Fruit fly (Drosophila melanogaster) ovary, adult (tissue): ENCODE results near the gene cd.

Source experiments
- CG17801 ChIP-seq: fragments of 200-800 bp; optimal IDR thresholded peaks from 2 replicates; lab custom pipeline; 2019; ENCODE audit warnings: missing biosample characterization, mild to moderate bottlenecking, missing genetic modification characterization, moderate library complexity; ENCODE audit not compliant: partially characterized antibody

Gene cd

DNA sequence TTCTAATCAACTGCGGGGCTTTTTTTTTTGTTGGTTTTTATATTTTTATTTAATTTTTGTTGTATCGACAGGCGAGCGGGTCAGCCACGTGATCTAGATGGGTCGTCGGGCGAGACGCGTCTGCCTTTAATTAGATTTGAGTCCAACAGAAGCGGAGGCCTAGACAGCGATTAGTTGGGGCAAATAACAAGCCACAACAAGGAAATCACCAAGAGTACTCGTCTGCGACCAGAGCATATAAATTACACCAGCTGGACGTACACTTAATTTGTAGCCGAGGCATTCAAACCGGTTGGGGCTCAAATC, 9.9 kb upstream of the cd start:
- TF ChIP-seq CG17801, result no peak

DNA sequence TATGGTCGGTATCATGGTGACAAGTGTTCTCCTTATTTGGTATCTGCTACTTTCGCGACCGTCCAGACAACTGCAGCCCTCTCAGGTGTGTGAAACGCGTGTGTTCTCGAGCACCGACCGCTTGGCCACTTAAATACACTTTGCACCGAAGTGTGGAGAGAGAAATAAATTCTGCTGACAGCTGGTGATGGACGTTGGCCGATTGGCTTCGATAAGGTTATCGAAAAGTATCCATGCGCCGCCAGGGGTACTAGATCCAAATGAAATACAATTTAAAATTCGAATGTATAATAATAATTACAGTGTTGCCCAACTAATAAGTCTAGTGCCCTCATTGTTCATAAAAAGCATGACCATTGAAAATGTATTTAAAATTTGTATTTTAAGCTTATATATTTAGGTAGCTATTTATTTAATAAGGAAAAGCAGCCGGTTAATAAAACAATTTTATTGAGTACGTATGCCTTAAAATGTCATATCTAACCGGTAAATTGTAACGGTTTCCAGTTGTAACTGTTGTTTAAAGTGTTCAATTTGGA, 8.4 kb upstream of the cd start, which contains the start of the genes Gclm and CG17625:
TSS of gene Gclm (minus strand) at position 175 of the 539 bp plus-strand sequence.
TSS of gene CG17625 (plus strand) at position 514 of the 539 bp plus-strand sequence.
- TF ChIP-seq CG17801, result peak; percentile 83

DNA sequence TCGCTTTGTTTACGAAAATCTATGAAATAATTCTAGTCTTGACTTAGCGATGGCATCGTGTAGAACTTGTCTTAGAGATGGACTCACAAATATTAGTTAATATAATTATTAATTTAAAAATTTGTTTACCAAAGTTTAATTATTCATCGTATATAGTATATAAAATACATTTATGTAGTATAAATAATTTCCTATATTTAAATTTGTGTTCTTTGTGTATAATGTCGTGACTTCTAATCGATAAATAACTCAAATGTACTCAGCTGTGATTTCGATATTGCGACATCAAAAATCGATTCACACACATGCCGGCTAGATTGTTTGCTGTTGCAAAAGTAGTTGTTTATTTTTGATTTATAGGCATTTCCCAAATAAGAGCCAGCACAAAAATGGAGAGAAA, 4.4 kb upstream of the cd start, which contains the start of the genes wfs1 and Nup133:
TSS of gene wfs1 (minus strand) at position 70 of the 400 bp plus-strand sequence.
TSS of gene Nup133 (plus strand) at position 297 of the 400 bp plus-strand sequence.
- TF ChIP-seq CG17801, result peak; percentile 92

DNA sequence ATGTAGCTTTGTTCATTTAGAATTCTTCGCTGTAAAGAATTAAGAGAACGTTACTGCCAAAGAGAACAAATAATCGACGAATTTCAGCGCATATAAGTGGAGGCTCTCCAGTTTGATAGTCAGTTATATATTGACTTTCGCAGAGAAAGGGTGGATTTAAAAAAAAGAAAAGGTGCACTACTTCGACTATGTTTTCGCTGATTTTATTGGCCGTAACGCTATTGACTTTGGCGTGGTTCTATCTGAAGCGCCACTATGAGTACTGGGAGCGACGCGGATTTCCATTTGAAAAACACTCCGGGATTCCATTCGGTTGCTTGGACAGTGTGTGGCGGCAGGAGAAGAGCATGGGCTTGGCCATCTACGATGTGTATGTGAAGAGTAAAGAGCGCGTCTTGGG, 3.4 kb downstream of the cd start, which contains the start of gene Cyp6d4:
TSS of gene Cyp6d4 (plus strand) at position 112 of the 400 bp plus-strand sequence.
- TF ChIP-seq CG17801, result no peak

DNA sequence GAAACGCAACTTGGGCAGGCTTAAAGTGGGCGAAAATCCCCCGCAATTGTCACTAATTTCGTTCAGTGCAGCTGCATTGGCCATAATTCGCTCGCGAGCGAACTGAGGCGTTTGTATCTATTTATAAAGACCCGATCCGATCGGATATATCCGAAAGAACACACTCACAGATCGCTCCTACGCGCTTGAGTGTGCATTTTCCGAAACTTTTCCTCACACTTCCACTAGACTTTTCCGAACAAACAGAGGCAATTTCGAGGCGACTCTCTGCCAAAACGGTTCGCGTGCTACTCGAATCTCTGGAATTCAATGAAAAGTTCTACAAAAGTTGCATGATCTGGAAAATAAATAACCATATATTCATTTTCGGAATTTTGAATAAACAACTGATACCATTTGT, 7.0 kb downstream of the cd start, which contains the start of the genes CG6972 and CCAP:
TSS of gene CG6972 (plus strand) at position 215 of the 400 bp plus-strand sequence.
TSS of gene CCAP (minus strand) at position 292 of the 400 bp plus-strand sequence.
- no peak for TF ChIP-seq CG17801

DNA sequence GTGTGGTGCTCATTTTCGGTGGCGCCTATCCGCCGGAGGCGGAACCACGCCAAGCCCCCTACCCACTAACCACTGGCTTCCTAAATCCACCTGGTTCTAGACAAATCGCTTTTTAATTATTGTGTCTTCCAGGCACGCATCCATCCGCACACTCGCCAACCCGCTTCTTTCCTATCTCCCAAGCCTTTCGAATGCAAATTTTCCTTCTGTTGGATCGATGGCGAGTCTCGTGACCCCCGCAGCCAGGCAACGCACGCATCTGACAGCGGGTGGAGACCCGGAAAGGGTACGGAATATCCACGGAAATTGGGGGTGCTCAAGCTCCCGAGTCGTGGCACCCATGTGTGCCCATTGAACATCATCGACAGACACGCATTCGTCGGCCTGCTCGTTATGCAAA, 12.4 kb downstream of the cd start, which contains the start of gene CG13842:
TSS of gene CG13842 (minus strand) at position 101 of the 400 bp plus-strand sequence.
- TF ChIP-seq CG17801, result no peak

DNA sequence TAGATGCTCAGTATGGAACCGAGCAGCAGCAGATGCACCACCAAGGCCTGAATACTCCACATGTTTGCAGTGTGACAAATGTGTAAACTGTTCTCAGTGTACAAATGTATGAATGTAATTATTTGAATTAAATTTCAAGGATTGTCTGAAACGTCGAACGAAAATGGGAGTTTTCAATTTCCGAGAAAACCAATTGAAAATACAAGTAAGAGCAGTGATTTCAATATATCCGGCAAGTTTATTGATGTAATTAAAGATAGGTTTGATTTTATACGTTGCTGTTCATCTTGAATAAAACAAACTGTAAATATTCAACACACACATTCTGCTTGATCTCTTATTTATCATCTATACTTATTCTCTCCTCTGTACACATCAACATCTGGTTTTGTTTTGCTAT, 15.9 kb downstream of the cd start, which contains the start of gene CG4907:
TSS of gene CG4907 (minus strand) at position 101 of the 400 bp plus-strand sequence.
- no peak for TF ChIP-seq CG17801

DNA sequence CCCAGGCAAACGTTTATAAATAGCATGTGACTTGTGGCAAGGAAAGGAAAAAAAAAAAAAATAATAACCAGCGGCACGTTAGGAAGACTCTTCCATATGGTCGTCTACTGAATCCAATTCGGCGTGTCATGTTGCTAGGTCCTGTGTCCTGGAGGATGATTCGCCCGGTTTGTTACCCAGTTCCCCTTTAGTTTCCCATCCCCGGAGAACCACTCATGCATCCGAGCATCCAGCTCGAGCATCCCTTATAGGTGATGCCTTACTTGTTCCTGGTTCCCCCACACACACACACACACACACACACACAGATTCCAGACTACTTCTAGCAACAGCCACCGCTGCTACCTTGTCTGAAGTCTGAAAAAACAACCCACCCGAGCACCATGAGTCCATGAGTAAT, 23.1 kb downstream of the cd start:
- TF ChIP-seq CG17801, result no peak

DNA sequence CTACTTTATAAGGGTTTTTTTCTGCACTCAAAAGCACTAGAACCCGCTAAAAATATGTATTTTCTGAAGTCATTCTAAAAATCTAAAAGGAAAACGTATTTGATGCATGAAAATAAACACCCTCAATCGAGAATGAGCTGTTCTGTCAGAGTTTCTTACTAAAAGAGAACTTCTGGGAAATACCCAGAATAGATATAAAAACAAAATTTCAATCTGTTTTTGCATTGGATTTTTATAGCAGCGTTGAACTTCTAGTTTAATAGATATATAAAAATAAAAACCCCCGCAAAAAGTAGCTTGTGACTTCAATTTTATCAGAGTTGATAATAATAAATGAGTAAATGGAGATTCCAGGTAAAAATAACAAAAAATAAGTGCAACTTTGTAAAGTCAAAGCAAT, 23.6 kb downstream of the cd start:
- TF ChIP-seq CG17801, result no peak

DNA sequence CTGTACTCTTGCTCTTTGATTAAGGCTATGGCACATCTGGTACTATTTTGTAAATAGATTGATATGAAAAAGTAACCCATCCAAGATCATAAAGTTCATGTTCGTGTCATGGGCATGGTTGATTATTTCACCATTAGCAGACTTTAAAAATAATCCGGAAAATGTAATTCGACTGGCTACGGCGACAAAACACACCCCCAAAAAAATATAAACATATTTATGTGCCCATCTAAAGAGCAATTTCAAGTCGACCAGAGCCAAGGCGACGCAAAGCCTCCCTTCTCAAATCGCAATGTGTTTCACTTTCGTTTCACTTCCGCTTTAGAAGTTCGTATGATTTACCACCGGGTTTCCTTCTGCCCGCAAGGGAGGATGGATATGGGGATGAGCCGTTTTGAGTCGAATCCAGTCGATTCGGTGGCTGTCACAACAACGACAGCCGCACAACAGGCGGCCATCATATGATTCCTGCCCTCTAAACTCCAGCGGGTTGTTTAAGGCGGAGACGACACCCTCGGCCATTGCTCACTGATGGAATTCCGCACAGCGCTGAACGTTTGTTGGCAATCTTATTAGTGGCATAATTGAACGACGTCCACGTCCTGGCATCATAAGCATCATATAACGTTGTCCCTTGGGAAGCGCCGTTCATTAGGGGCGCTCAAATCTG, 24.3 kb downstream of the cd start:
- TF ChIP-seq CG17801, result no peak

DNA sequence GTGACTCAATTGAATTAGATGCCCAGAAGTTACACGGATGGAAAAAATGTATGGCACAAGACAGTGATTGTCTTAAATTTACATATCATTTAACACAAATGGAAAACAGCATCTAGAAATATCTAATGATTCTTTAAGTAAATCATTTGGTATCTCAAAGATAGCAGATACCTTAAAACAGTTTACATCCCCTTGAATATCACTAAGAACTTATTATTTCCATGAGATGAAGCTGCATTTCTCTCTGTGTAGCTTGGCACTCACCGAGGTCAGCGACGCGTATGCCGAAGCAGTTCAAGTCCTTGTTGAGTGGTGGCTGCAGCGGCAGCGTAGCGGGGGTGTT, 24.8 kb downstream of the cd start:
- no peak for TF ChIP-seq CG17801

DNA sequence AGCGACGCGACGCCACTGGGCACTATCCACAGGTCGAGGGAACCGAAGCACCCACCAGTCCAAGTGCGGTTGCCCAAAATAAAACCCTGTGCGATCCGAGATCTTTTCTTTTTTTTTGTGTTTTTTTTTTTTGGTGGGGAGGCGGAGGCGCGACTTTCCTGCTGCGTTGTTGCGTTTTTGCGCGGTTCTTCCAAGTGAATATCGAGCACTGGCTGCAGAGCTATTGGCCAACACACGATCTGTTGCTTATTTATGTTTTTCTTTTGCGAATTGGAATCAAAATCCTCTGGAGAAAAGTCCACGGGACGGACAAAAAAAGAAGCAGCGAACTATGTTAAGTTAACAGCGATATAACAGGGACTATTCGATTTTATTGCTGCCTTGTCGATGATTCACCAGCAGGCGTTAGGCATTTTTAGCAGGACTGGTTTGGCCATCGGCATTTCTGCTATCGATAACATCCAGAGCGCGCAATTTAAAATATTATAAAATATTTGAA, 26.1 kb downstream of the cd start, which contains the start of gene wge:
TSS of gene wge (minus strand) at position 343 of the 499 bp plus-strand sequence.
- TF ChIP-seq CG17801, result peak; percentile 57

DNA sequence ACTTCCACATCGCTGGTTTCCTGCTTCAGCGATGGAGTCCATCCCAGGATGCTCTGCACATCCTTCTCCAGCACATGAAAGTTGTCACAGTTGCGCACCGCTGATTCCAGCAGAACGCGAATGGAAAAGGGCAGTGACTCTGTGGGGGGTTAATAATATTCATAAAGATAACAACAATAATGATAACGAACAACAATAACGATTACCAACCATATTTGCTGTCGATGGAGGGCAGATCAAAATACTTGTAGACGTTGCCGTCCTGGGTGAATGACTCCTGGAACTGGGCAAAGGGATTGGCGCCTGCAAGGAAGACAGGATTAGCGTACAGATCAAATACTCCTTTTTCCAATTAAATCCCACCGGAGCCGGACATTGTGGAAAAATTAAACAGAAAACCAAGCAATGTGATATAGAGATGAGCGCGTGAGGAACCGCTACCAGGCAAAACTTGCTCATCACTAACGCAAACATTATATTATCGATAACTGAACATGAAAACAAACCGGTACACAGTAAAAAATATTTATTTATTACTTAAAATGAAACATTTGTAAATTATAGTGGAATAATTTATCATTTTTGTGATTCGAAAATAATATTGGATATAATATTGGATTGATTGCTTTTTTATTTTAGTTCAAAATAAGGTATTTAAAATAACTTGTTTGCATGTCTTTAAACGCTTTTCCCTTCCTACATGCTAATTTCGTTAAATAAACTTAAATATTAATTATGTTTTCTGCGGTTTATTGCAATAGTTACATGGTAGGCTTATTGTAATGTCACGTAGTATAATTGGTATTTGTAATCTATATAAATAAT, 29.6 kb downstream of the cd start, which contains the start of gene Irp-1A:
TSS of gene Irp-1A (minus strand) at position 439 of the 825 bp plus-strand sequence.
- TF ChIP-seq CG17801, result peak; percentile 66

DNA sequence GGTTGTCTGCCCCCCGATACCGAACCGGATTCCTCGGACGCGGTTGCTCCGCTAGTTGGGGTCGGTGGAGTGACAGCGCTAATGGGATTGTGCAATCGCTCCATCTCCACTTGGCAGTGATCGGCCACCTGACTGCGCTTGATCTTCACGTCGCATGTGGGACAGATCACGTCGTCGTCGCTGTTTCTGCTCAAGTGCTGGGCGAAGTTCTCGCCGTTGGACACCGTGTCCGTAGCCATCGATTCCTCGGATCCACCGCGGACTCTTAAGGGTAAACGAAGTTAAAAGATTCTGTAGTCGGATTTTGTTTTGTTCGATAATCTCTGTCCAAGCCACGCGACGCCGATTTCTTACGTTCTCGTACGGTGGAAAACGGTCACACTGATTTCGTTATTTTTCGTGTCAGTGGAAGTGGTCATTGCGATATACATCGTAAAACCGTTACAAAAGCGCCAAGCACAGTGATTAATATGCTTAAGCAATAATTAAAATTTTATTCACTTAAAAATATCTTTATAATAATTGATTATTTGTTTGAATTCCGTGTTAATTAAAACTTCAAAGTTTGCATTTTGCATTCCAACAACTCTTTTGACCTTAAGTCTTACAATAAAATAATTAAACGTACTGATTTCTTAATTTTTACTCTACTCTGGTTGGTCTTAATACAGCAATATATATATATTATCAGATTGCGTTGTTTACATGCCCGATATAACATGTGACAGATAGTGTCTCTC, 31.4 kb downstream of the cd start, which contains the start of gene RNF220:
TSS of gene RNF220 (minus strand) at position 384 of the 740 bp plus-strand sequence.
- no peak for TF ChIP-seq CG17801

DNA sequence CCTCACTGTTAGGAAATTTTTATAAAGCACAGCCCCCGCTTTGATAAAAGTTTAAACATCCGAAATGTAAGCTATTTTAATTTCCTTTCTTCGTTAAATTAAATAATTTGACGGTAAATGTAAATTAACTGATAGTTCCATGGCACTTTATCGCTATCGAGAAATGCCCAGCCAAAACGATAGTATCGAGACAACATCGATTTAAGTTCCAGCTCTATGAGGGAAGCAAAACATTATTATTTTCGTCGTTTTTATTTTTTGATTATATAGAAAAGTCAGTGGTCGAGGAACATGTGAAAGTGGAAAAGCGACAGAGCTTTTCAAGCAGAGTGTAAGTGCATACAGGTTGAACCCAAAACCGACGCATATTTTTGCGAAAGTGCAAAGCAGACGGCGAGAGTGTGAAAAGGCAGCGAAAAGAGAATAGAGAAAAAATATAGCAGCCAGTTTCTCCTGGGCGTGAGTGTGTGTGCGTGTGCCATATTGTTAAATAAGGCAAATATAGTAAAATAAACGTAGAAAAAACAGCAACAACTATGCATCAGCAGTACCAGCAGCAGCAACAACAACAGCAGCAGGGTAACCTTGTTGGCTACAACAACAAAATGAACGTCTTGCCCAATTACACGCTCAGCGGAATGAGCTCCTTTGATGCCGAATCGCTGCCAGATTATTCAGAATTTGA, 32.2 kb downstream of the cd start, which contains the start of gene CG45049:
TSS of gene CG45049 (plus strand) at position 197 of the 685 bp plus-strand sequence.
- no peak for TF ChIP-seq CG17801
